Worm (Caenorhabditis elegans) whole organism, L1 larva: Measurements from ENCODE around the gene rpl-25.1.

Experiments
- C04F5.9 ChIP-seq: sonication (generic microtip); optimal IDR thresholded peaks from 2 replicates; lab custom pipeline; 2016; ENCODE audit warnings: missing genetic modification characterization, missing compliant biosample characterization
- C16A3.4 ChIP-seq: fragments of 150-350 bp; optimal IDR thresholded peaks from 2 replicates; lab custom pipeline; 2014; ENCODE audit warnings: missing biosample characterization, missing genetic modification characterization
- Y116A8C.19 ChIP-seq: sonication (generic microtip); optimal IDR thresholded peaks from 2 replicates; lab custom pipeline; 2016; ENCODE audit warnings: missing compliant biosample characterization, missing genetic modification characterization, borderline replicate concordance
- aly-2 ChIP-seq: fragments of 150-350 bp; optimal IDR thresholded peaks from 2 replicates; lab custom pipeline; 2014; ENCODE audit warnings: missing biosample characterization, missing genetic modification characterization
- ama-1 ChIP-seq: fragments of 150-350 bp; optimal IDR thresholded peaks from 2 replicates; lab custom pipeline; 2014
- blmp-1 ChIP-seq: fragments of 150-350 bp; optimal IDR thresholded peaks from 2 replicates; lab custom pipeline; 2014; ENCODE audit warnings: missing biosample characterization, missing genetic modification characterization
- ceh-8 ChIP-seq: fragments of 200-800 bp; sonication (Bioruptor generic); optimal IDR thresholded peaks from 2 replicates; lab custom pipeline; 2018; ENCODE audit warnings: mild to moderate bottlenecking, missing genetic modification characterization, moderate library complexity, missing compliant biosample characterization
- ceh-90 ChIP-seq: sonication (generic microtip); optimal IDR thresholded peaks from 2 replicates; lab custom pipeline; 2016; ENCODE audit warnings: missing genetic modification characterization, missing compliant biosample characterization
- ces-1 ChIP-seq: fragments of 150-350 bp; optimal IDR thresholded peaks from 2 replicates; lab custom pipeline; 2014; ENCODE audit warnings: missing biosample characterization, missing genetic modification reagents, missing genetic modification characterization
- dsc-1 ChIP-seq: sonication (generic microtip); optimal IDR thresholded peaks from 2 replicates; lab custom pipeline; 2016; ENCODE audit warnings: mild to moderate bottlenecking, missing genetic modification characterization, missing compliant biosample characterization
- efl-1 ChIP-seq, 4 experiments: fragments of 150-350 bp; optimal IDR thresholded peaks in 3 of 4; peaks in 1 of 4; 1 replicate in 1 of 4; 2 replicates in 3 of 4; lab custom pipeline; 2014; ENCODE audit warnings: missing biosample characterization in 2 of 4, missing genetic modification characterization in 2 of 4, missing genetic modification reagents in 2 of 4
- egl-13 ChIP-seq: sonication (generic microtip); optimal IDR thresholded peaks from 2 replicates; lab custom pipeline; 2016; ENCODE audit warnings: missing genotype, missing genetic modification reagents, missing genetic modification characterization, missing compliant biosample characterization
- egl-27 ChIP-seq, 2 experiments: fragments of 150-350 bp in 1 of 2; sonication (generic microtip); optimal IDR thresholded peaks; 3 replicates each; lab custom pipeline; 2017 to 2018; ENCODE audit warnings: missing biosample characterization in 2 of 2, missing genetic modification characterization in 2 of 2, missing genetic modification reagents in 2 of 2
- elt-2 ChIP-seq: sonication (generic microtip); optimal IDR thresholded peaks from 2 replicates; lab custom pipeline; 2016; ENCODE audit warnings: missing genetic modification characterization, mild to moderate bottlenecking, inconsistent platforms, missing compliant biosample characterization, missing genetic modification reagents
- elt-3 ChIP-seq, 6 experiments: fragments of 150-350 bp in 1 of 6; sonication (generic microtip); optimal IDR thresholded peaks; 2 replicates each; lab custom pipeline; 2017 to 2018; ENCODE audit warnings: missing biosample characterization in 6 of 6, missing genetic modification characterization in 6 of 6, inconsistent platforms in 1 of 6
- ets-5 ChIP-seq: fragments of 200-800 bp; sonication (Bioruptor generic); IDR thresholded peaks from 2 replicates; pipeline ENCODE4 v1.3.6; 2022; ENCODE audit warnings: missing genetic modification characterization, missing compliant biosample characterization
- fkh-10 ChIP-seq: sonication (generic microtip); optimal IDR thresholded peaks from 2 replicates; lab custom pipeline; 2017; ENCODE audit warnings: missing biosample characterization, missing genetic modification reagents, missing genetic modification characterization
- fkh-8 ChIP-seq: sonication (generic microtip); optimal IDR thresholded peaks from 2 replicates; lab custom pipeline; 2016; ENCODE audit warnings: mild to moderate bottlenecking, missing genetic modification characterization, missing compliant biosample characterization
- fos-1 ChIP-seq: fragments of 150-350 bp; optimal IDR thresholded peaks from 2 replicates; lab custom pipeline; 2014; ENCODE audit warnings: missing biosample characterization, missing genetic modification characterization
- hpl-2 ChIP-seq: fragments of 150-350 bp; optimal IDR thresholded peaks from 2 replicates; lab custom pipeline; 2014; ENCODE audit warnings: missing biosample characterization, missing genetic modification reagents, missing genetic modification characterization
- isw-1 ChIP-seq: fragments of 200-800 bp; sonication (Bioruptor generic); IDR thresholded peaks from 2 replicates; pipeline ENCODE4 v1.3.6; 2022; ENCODE audit warnings: missing genetic modification characterization, missing compliant biosample characterization
- jun-1 ChIP-seq: fragments of 150-350 bp; optimal IDR thresholded peaks from 2 replicates; lab custom pipeline; 2014; ENCODE audit warnings: missing biosample characterization, missing genetic modification reagents, missing genetic modification characterization
- lin-13 ChIP-seq: fragments of 150-350 bp; optimal IDR thresholded peaks from 2 replicates; lab custom pipeline; 2014; ENCODE audit warnings: missing biosample characterization, missing genetic modification reagents, missing genetic modification characterization
- lin-14 ChIP-seq: fragments of 200-800 bp; sonication (Bioruptor generic); optimal IDR thresholded peaks from 2 replicates; lab custom pipeline; 2018; ENCODE audit warnings: mild to moderate bottlenecking, missing genetic modification characterization, moderate library complexity, missing compliant biosample characterization
- lin-35 ChIP-seq, 2 experiments: fragments of 150-350 bp; optimal IDR thresholded peaks; 2 replicates each; lab custom pipeline; 2014; ENCODE audit warnings: missing biosample characterization in 2 of 2, missing genetic modification characterization in 2 of 2, missing genetic modification reagents in 2 of 2
- lin-39 ChIP-seq: fragments of 150-350 bp; optimal IDR thresholded peaks from 2 replicates; lab custom pipeline; 2014; ENCODE audit warnings: missing biosample characterization, missing genetic modification reagents, missing genetic modification characterization
- lir-3 ChIP-seq: sonication (generic microtip); optimal IDR thresholded peaks from 2 replicates; lab custom pipeline; 2016; ENCODE audit warnings: mild to moderate bottlenecking, missing genetic modification characterization, moderate library complexity, missing compliant biosample characterization; ENCODE audit not compliant: poor library complexity
- mab-9 ChIP-seq: fragments of 200-800 bp; sonication (Bioruptor generic); IDR thresholded peaks from 2 replicates; pipeline ENCODE4 v1.3.6; 2022; ENCODE audit warnings: missing genetic modification reagents, missing genetic modification characterization, missing compliant biosample characterization
- mef-2 ChIP-seq: fragments of 150-350 bp; optimal IDR thresholded peaks from 2 replicates; lab custom pipeline; 2014; ENCODE audit warnings: missing biosample characterization, missing genetic modification characterization
- nhr-11 ChIP-seq: fragments of 150-350 bp; optimal IDR thresholded peaks from 2 replicates; lab custom pipeline; 2014; ENCODE audit warnings: missing biosample characterization, missing genetic modification characterization
- nhr-12 ChIP-seq: sonication (generic microtip); optimal IDR thresholded peaks from 2 replicates; lab custom pipeline; 2017; ENCODE audit warnings: missing biosample characterization, missing genetic modification characterization
- nhr-19 ChIP-seq: fragments of 200-800 bp; sonication (Bioruptor generic); conservative IDR thresholded peaks from 2 replicates; pipeline ENCODE4 v1.3.6; 2022; ENCODE audit warnings: missing genetic modification characterization, missing compliant biosample characterization
- nhr-20 ChIP-seq: sonication (generic microtip); optimal IDR thresholded peaks from 2 replicates; lab custom pipeline; 2016; ENCODE audit warnings: mild to moderate bottlenecking, missing genetic modification characterization, missing compliant biosample characterization
- nhr-237 ChIP-seq: fragments of 150-350 bp; optimal IDR thresholded peaks from 2 replicates; lab custom pipeline; 2014; ENCODE audit warnings: missing biosample characterization, missing genetic modification characterization
- nhr-47 ChIP-seq: sonication (generic microtip); optimal IDR thresholded peaks from 2 replicates; lab custom pipeline; 2016; ENCODE audit warnings: mild to moderate bottlenecking, missing genetic modification characterization, moderate library complexity, missing compliant biosample characterization
- nhr-76 ChIP-seq: sonication (generic microtip); optimal IDR thresholded peaks from 2 replicates; lab custom pipeline; 2017; ENCODE audit warnings: missing biosample characterization, missing genetic modification characterization
- nhr-84 ChIP-seq: sonication (generic microtip); optimal IDR thresholded peaks from 2 replicates; lab custom pipeline; 2017; ENCODE audit warnings: missing biosample characterization, missing genetic modification characterization
- nhr-90 ChIP-seq: sonication (generic microtip); optimal IDR thresholded peaks from 2 replicates; lab custom pipeline; 2016; ENCODE audit warnings: mild to moderate bottlenecking, missing genetic modification characterization, missing compliant biosample characterization; ENCODE audit not compliant: poor library complexity
- pag-3 ChIP-seq: sonication (generic microtip); optimal IDR thresholded peaks from 2 replicates; lab custom pipeline; 2017; ENCODE audit warnings: missing genetic modification characterization, mild to moderate bottlenecking, missing compliant biosample characterization, antibody characterized with exemption, borderline replicate concordance; ENCODE audit not compliant: insufficient read depth
- pqm-1 ChIP-seq: sonication (generic microtip); optimal IDR thresholded peaks from 3 replicates; lab custom pipeline; 2017; ENCODE audit warnings: missing biosample characterization, missing genetic modification characterization
- skn-1 ChIP-seq: fragments of 150-350 bp; optimal IDR thresholded peaks from 2 replicates; lab custom pipeline; 2014; ENCODE audit warnings: missing biosample characterization, missing genetic modification characterization
- snpc-4 ChIP-seq: fragments of 150-350 bp; optimal IDR thresholded peaks from 2 replicates; lab custom pipeline; 2014; ENCODE audit warnings: missing biosample characterization, missing genetic modification characterization
- snu-23 ChIP-seq: sonication (generic microtip); optimal IDR thresholded peaks from 2 replicates; lab custom pipeline; 2016; ENCODE audit warnings: missing genetic modification characterization, missing compliant biosample characterization
- sptf-1 ChIP-seq: fragments of 150-350 bp; optimal IDR thresholded peaks from 2 replicates; lab custom pipeline; 2014; ENCODE audit warnings: missing biosample characterization, missing genetic modification characterization
- unc-130 ChIP-seq: fragments of 150-350 bp; optimal IDR thresholded peaks from 2 replicates; lab custom pipeline; 2017; ENCODE audit warnings: missing biosample characterization, missing genetic modification characterization, inconsistent platforms
- unc-86 ChIP-seq: sonication (generic microtip); optimal IDR thresholded peaks from 2 replicates; lab custom pipeline; 2016; ENCODE audit warnings: missing genetic modification characterization, missing compliant biosample characterization
- vab-15 ChIP-seq: sonication (generic microtip); optimal IDR thresholded peaks from 2 replicates; lab custom pipeline; 2017; ENCODE audit warnings: missing genotype, mild to moderate bottlenecking, missing genetic modification characterization, missing compliant biosample characterization
- xbp-1 ChIP-seq: sonication (generic microtip); optimal IDR thresholded peaks from 2 replicates; lab custom pipeline; 2016; ENCODE audit warnings: missing genetic modification characterization, missing compliant biosample characterization
- zip-4 ChIP-seq: fragments of 200-800 bp; sonication (Bioruptor generic); optimal IDR thresholded peaks from 2 replicates; lab custom pipeline; 2018; ENCODE audit warnings: mild to moderate bottlenecking, missing genetic modification characterization, moderate library complexity, missing compliant biosample characterization

The rpl-25.1 gene

DNA sequence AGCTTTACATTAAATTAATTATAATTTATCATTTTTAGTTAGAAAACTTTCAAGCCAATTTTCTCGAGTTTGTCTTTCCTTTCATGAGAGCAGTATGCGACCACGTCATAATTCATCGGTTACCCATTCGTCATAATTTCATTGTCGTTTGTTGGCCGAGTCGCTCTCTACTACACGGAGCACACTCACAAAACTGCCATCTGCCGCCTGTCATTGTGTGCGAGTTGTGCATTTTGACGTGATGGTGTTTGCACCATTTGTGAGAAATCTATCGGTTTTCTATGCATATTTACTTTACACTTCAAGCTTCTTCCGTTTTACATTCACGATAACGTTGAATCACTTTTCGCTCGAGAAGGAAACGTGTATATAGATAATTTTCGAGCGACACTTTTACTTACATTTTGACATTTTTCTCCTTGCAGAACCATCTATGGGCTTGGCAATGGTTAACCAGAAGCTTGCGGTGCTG, 8.2 kb upstream of the rpl-25.1 start, which contains the start of gene dhhc-10 (continued):
- TF ChIP-seq lin-39 (tag; lab: Kevin White, UChicago): no peak
- TF ChIP-seq nhr-11: no peak
- TF ChIP-seq aly-2: no peak
- TF ChIP-seq efl-1 (optimal IDR thresholded peaks at IDR 0.05; lab: Kevin White, UChicago): peak; percentile 28
- peak; percentile 19 to 83 for TF ChIP-seq efl-1 (GFP tag; optimal IDR thresholded peaks at IDR 0.05 in 1 of 2; lab: Kevin White, UChicago)
- peak; percentile 53 for TF ChIP-seq snu-23
- TF ChIP-seq nhr-12 (tag; lab: Kevin White, UChicago): no peak

DNA sequence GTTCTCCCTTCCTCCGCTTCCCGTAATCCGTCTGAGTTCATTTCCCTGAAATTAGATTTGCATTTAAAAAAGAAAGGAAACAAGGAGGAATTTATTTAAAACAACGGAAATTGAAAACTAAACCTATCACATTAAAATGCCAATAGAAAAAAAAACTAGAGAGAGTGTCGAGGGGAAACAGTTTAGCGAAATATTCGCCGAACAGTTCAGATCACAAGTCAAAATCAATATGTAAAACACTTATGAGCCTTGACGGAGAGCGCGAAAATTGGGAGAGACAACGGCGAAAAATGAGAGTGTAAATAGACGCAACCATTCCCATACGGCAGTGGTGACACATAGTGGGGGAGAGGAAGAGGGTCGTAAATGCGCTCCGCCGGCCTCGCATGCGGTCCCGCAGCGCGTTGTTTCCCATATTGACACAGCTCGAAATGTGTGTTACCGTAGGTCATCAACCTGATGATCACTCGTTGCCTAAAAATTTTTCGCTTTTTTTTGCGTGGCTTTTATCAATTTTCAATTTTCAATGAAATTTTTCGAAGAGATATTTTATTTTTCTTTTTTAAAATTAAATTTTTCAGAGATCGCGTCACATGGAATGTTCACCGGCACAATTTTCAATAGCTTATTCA, 3.2 kb upstream of the rpl-25.1 start, which contains the start of the genes dnj-14 and glit-1:
dnj-14 (minus strand) TSS at position 51 of the 632 bp plus-strand sequence.
glit-1 (plus strand) TSS at position 582 of the 632 bp plus-strand sequence.
- TF ChIP-seq ceh-8 (peak; percentile 9), blmp-1 (tag; lab: Kevin White, UChicago) (peak; percentile 79), mef-2 (peak; percentile 31), unc-86 (tag; lab: Kevin White, UChicago) (peak; percentile 74), lir-3 (tag; lab: Kevin White, UChicago) (peak; percentile 68), nhr-19 (GFP tag; lab: Robert Waterston, UW) (peak; percentile 87), C16A3.4 (peak; percentile 92), aly-2 (peak; percentile 19), fkh-8 (tag; lab: Kevin White, UChicago) (peak; percentile 88), zip-4 (GFP tag; lab: Kevin White, UChicago) (peak; percentile 21), xbp-1 (tag; lab: Kevin White, UChicago) (peak; percentile 95), nhr-84 (tag; lab: Kevin White, UChicago) (no peak), nhr-90 (tag; lab: Kevin White, UChicago) (peak; percentile 82), hpl-2 (GFP tag; lab: Kevin White, UChicago) (peak; percentile 72), egl-27 (tag; optimal IDR thresholded peaks at IDR 0.05; lab: Kevin White, UChicago) (peak in 1 of 2 experiments; percentile 4), mab-9 (GFP tag; lab: Robert Waterston, UW) (peak; percentile 74), ces-1 (GFP tag; lab: Kevin White, UChicago) (no peak), fkh-10 (GFP tag; lab: Kevin White, UChicago) (peak; percentile 62), Y116A8C.19 (no peak), ama-1 (lab: Kevin White, UChicago) (no peak), ceh-90 (no peak), ets-5 (no peak), nhr-20 (tag; lab: Kevin White, UChicago) (peak; percentile 91), C04F5.9 (tag; lab: Kevin White, UChicago) (peak; percentile 25), lin-13 (GFP tag; lab: Kevin White, UChicago) (peak; percentile 80), snpc-4 (tag; lab: Kevin White, UChicago) (peak; percentile 38), vab-15 (tag; lab: Kevin White, UChicago) (peak; percentile 73), lin-14 (peak; percentile 94), egl-13 (tag; lab: Kevin White, UChicago) (peak; percentile 28), pag-3 (no peak), skn-1 (peak; percentile 93), elt-2 (peak; percentile 76), unc-130 (tag; lab: Kevin White, UChicago) (peak; percentile 71), sptf-1 (tag; lab: Kevin White, UChicago) (no peak), nhr-47 (tag; lab: Kevin White, UChicago) (peak; percentile 87), fos-1 (peak; percentile 78), jun-1 (peak; percentile 91), pqm-1 (tag; lab: Kevin White, UChicago) (no peak), lin-39 (tag; lab: Kevin White, UChicago) (peak; percentile 14), lin-35 (GFP tag; optimal IDR thresholded peaks at IDR 0.05; lab: Kevin White, UChicago) (peak; percentile 84 to 90), dsc-1 (peak; percentile 83), elt-3 (tag; optimal IDR thresholded peaks at IDR 0.05; lab: Kevin White, UChicago) (peak in 3 of 6 experiments; percentile 52 to 86 (median 66)), nhr-237 (tag; lab: Kevin White, UChicago) (peak; percentile 39), nhr-76 (tag; lab: Kevin White, UChicago) (no peak), isw-1 (GFP tag; lab: Robert Waterston, UW) (peak; percentile 86)
